Worm (Caenorhabditis elegans): ENCODE measurements around the gene srd-44.

DNA sequence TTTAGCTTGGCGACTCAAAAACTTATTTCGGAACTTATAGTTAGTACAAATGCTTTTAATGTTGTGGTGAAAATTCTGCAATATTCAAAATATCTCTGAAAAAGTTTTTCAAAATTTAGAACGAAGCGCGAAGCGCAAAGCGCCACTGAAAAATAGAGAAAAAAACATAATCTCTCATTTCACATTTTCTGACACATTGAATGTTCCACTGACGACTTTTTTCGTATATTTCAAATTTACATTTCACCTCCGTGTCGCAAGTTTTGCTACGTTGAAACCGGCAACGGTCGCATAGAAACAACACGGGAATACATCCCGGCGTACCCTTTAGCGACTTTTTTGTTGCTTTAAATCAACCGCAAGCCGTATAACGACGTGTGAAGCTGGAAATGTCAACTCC is 10.1 kb downstream of the srd-44 start, which contains the start of gene F42F12.14:
- TF ChIP-seq pes-1 (GFP tag; IDR thresholded peaks at IDR 0.05) (no peak), flt-1 (GFP tag; IDR thresholded peaks at IDR 0.05) (no peak), ceh-13 (GFP tag; optimal IDR thresholded peaks at IDR 0.05) (no peak), hnd-1 (tag; optimal IDR thresholded peaks at IDR 0.05) (no peak), hmbx-1 (tag; optimal IDR thresholded peaks at IDR 0.05) (no peak), hmg-4 (GFP tag; optimal IDR thresholded peaks at IDR 0.05) (no peak), tbx-37 (GFP tag; conservative IDR thresholded peaks at IDR 0.05) (no peak), scrt-1 (GFP tag; IDR thresholded peaks at IDR 0.05) (no peak), ama-1 (optimal IDR thresholded peaks at IDR 0.05) (no peak), sea-1 (GFP tag; conservative IDR thresholded peaks at IDR 0.05) (no peak), aly-1 (tag; optimal IDR thresholded peaks at IDR 0.05) (no peak), tbx-11 (GFP tag; IDR thresholded peaks at IDR 0.05) (no peak), tra-4 (tag; optimal IDR thresholded peaks at IDR 0.05) (no peak)
